Fruit fly (Drosophila melanogaster) whole organism, wandering third instar larva: ENCODE results near the gene Ugt301D1.

ENCODE experiments used
- Abd-B ChIP-seq: fragments of >200 bp; optimal IDR thresholded peaks from 2 replicates; lab custom pipeline; 2017; ENCODE audit warnings: missing biosample characterization, missing genetic modification characterization
- CG9705 ChIP-seq: fragments of 200-800 bp; sonication (Bioruptor generic); optimal IDR thresholded peaks from 2 replicates; lab custom pipeline; 2018; ENCODE audit warnings: missing biosample characterization, mild to moderate bottlenecking, missing genetic modification characterization
- CrebA ChIP-seq: fragments of 200-800 bp; sonication (Bioruptor generic); optimal IDR thresholded peaks from 2 replicates; lab custom pipeline; 2016; ENCODE audit warnings: missing biosample characterization, mild to moderate bottlenecking, missing genetic modification characterization, borderline replicate concordance
- Dfd ChIP-seq: fragments of >200 bp; optimal IDR thresholded peaks from 2 replicates; lab custom pipeline; 2017; ENCODE audit warnings: missing biosample characterization, missing genetic modification characterization
- Dif ChIP-seq: fragments of 200-275, 200-300 bp; sonication (Bioruptor generic); optimal IDR thresholded peaks from 2 replicates; lab custom pipeline; 2018; ENCODE audit warnings: missing biosample characterization, missing genetic modification characterization; ENCODE audit not compliant: partially characterized antibody
- GATAd ChIP-seq: sonication (Bioruptor generic); optimal IDR thresholded peaks from 2 replicates; lab custom pipeline; 2016; ENCODE audit warnings: missing biosample characterization, missing genetic modification characterization
- HLH106 ChIP-seq: fragments of 200-800 bp; optimal IDR thresholded peaks from 3 replicates; lab custom pipeline; 2019; ENCODE audit warnings: missing biosample characterization, mild to moderate bottlenecking, missing genetic modification characterization, moderate library complexity
- Hr83 ChIP-seq: fragments of 200-300 bp; sonication (Bioruptor generic); optimal IDR thresholded peaks from 2 replicates; lab custom pipeline; 2016; ENCODE audit warnings: missing biosample characterization, mild to moderate bottlenecking, missing genetic modification characterization, moderate library complexity; ENCODE audit not compliant: poor library complexity, severe bottlenecking
- Myc ChIP-seq: fragments of >200 bp; optimal IDR thresholded peaks from 2 replicates; lab custom pipeline; 2017
- N ChIP-seq: fragments of >200 bp; optimal IDR thresholded peaks from 2 replicates; lab custom pipeline; 2018; ENCODE audit warnings: missing biosample characterization, missing external identifiers, missing genetic modification characterization
- OdsH ChIP-seq: fragments of 200-800 bp; sonication (Bioruptor generic); optimal IDR thresholded peaks from 2 replicates; lab custom pipeline; 2016; ENCODE audit warnings: missing biosample characterization, mild to moderate bottlenecking, missing genetic modification characterization
- Rel ChIP-seq, 2 experiments: fragments of 200-800 bp; sonication (Bioruptor generic) in 1 of 2; optimal IDR thresholded peaks; 2 replicates in 1 of 2; 3 replicates in 1 of 2; lab custom pipeline; 2016 to 2019; ENCODE audit warnings: mild to moderate bottlenecking in 2 of 2, missing biosample characterization in 2 of 2, missing genetic modification characterization in 2 of 2, moderate library complexity in 1 of 2
- Sp1 ChIP-seq: fragments of 200-800 bp; sonication (Bioruptor generic); optimal IDR thresholded peaks from 3 replicates; lab custom pipeline; 2019; ENCODE audit warnings: missing biosample characterization, mild to moderate bottlenecking, missing genetic modification characterization, moderate library complexity
- br ChIP-seq: fragments of 200-800 bp; sonication (Bioruptor generic); optimal IDR thresholded peaks from 2 replicates; lab custom pipeline; 2016; ENCODE audit warnings: missing biosample characterization, missing genetic modification characterization
- dl ChIP-seq, 2 experiments: fragments of 175-275, 200-275 bp in 1 of 2; fragments of 200-275 bp in 1 of 2; sonication (Bioruptor generic); optimal IDR thresholded peaks; lab custom pipeline; 2018; ENCODE audit warnings: mild to moderate bottlenecking in 2 of 2, missing biosample characterization in 2 of 2, missing genetic modification characterization in 2 of 2, moderate library complexity in 2 of 2; ENCODE audit not compliant: partially characterized antibody in 2 of 2, insufficient read depth in 1 of 2
- dmrt93B ChIP-seq: fragments of 200-800 bp; sonication (Bioruptor generic); optimal IDR thresholded peaks from 2 replicates; lab custom pipeline; 2018; ENCODE audit warnings: missing biosample characterization, mild to moderate bottlenecking, missing genetic modification characterization
- dsf ChIP-seq: sonication (Bioruptor generic); optimal IDR thresholded peaks from 2 replicates; lab custom pipeline; 2016; ENCODE audit warnings: missing biosample characterization, missing genetic modification characterization, borderline replicate concordance
- ey ChIP-seq: fragments of 200-800 bp; sonication (Bioruptor generic); optimal IDR thresholded peaks from 2 replicates; lab custom pipeline; 2016; ENCODE audit warnings: missing biosample characterization, missing genetic modification characterization
- foxo ChIP-seq, 2 experiments: fragments of 200-800 bp; sonication (Bioruptor generic); optimal IDR thresholded peaks; 2 replicates in 1 of 2; 3 replicates in 1 of 2; lab custom pipeline; 2016 to 2017; ENCODE audit warnings: missing biosample characterization in 2 of 2, missing genetic modification characterization in 2 of 2
- fru ChIP-seq: fragments of 200-800 bp; sonication (Bioruptor generic); optimal IDR thresholded peaks from 3 replicates; lab custom pipeline; 2016; ENCODE audit warnings: missing biosample characterization, mild to moderate bottlenecking, missing genetic modification characterization
- h ChIP-seq: fragments of 200-800 bp; sonication (Bioruptor generic); optimal IDR thresholded peaks from 3 replicates; lab custom pipeline; 2016; ENCODE audit warnings: missing biosample characterization, mild to moderate bottlenecking, missing genetic modification characterization
- jim ChIP-seq: fragments of 175-275, 200-325 bp; sonication (Bioruptor generic); optimal IDR thresholded peaks from 2 replicates; lab custom pipeline; 2016; ENCODE audit warnings: missing biosample characterization, mild to moderate bottlenecking, missing genetic modification characterization
- pan ChIP-seq: fragments of >200 bp; optimal IDR thresholded peaks from 2 replicates; lab custom pipeline; 2017
- psq ChIP-seq: fragments of 200-800 bp; sonication (Bioruptor generic); optimal IDR thresholded peaks from 3 replicates; lab custom pipeline; 2017; ENCODE audit warnings: missing biosample characterization, mild to moderate bottlenecking, missing genetic modification characterization, moderate library complexity
- rgr ChIP-seq: fragments of 200-800 bp; sonication (Bioruptor generic); optimal IDR thresholded peaks from 3 replicates; lab custom pipeline; 2016; ENCODE audit warnings: missing biosample characterization, mild to moderate bottlenecking, missing genetic modification characterization
- sage ChIP-seq: fragments of 200-800 bp; sonication (Bioruptor generic); optimal IDR thresholded peaks from 2 replicates; lab custom pipeline; 2016; ENCODE audit warnings: missing biosample characterization, mild to moderate bottlenecking, missing genetic modification characterization
- tai ChIP-seq: sonication (Bioruptor generic); optimal IDR thresholded peaks from 2 replicates; lab custom pipeline; 2016; ENCODE audit warnings: missing biosample characterization, missing genetic modification characterization
- usp ChIP-seq: fragments of >200 bp; optimal IDR thresholded peaks from 2 replicates; lab custom pipeline; 2017; ENCODE audit warnings: missing biosample characterization, missing genetic modification characterization
- woc ChIP-seq: sonication (Bioruptor generic); optimal IDR thresholded peaks from 2 replicates; lab custom pipeline; 2016; ENCODE audit warnings: missing biosample characterization, mild to moderate bottlenecking, missing genetic modification characterization

Ugt301D1 gene

DNA sequence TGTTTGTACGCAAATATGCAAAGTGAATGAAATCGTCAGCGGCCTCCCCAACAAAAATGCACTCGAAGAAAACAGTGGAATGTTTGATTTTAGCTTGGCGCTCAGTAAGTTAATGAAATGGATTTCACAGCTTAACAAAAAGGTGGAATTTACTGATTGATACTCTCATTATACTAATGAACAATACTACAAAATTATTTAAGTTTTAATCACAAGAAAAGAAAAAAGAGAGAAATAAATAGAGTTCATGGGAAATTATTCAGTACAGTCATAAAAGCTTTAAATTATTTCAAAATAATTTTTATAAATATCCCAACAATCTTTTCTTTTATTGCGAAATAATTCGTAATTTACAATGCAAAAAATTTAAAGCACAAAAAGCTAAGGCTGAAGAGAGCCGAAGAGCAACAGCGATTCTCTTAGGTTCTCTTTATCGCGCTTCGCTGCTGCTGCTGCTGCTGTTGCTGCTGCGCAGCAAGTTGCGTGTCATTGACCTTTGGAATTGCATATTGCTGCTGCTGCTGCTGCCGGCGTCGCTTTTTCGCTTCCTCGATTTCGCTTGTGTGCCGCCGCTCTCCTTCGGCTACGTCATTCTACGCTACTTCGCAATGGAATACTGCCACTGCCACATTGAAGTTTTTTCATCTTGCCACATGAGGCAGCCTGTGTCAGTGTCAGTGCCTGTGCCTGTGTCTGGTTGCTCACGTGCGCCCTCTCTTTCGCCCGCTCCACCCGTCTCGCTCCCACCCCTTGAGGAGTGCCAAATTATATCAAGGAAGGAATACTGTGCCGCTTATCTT, 43.8 kb upstream of the Ugt301D1 start (continued):
- TF ChIP-seq woc (GFP tag; lab: Kevin White, UChicago) (peak; percentile 23), Rel (GFP tag; optimal IDR thresholded peaks at IDR 0.05; lab: Kevin White, UChicago) (no peak), Rel (tag; optimal IDR thresholded peaks at IDR 0.05; lab: Kevin White, UChicago) (peak; percentile 19), pan (lab: Kevin White, UChicago) (no peak)

DNA sequence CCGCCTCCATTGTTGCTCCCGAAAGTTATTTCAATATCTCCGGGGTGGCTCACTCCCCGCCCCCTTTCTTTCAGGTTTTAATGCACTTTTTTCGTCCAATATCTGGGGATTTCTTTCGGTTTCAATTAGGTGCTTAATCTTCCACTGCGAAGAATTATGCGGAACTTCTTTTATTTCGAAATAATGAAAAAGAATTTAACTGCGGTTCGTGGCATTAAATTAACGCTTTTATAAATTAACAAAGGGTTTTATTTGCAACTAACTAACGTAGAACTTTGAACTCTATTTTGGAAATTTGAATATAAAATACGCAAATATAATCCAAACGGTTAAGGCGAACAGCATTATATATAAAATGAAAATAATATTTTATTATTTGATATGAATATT, 43.2 kb upstream of the Ugt301D1 start:
- peak; percentile 53 for TF ChIP-seq fru (GFP tag; lab: Kevin White, UChicago)
- TF ChIP-seq OdsH (GFP tag; lab: Kevin White, UChicago), result peak; percentile 41
- peak; percentile 39 for TF ChIP-seq dmrt93B
- TF ChIP-seq Rel (GFP tag; optimal IDR thresholded peaks at IDR 0.05; lab: Kevin White, UChicago), result no peak
- TF ChIP-seq Rel (tag; optimal IDR thresholded peaks at IDR 0.05; lab: Kevin White, UChicago), result peak; percentile 86
- no peak for TF ChIP-seq Hr83 (GFP tag; lab: Kevin White, UChicago)
- TF ChIP-seq foxo (GFP tag; optimal IDR thresholded peaks at IDR 0.05; lab: Kevin White, UChicago), result peak in 1 of 2 experiments; percentile 58
- TF ChIP-seq CrebA (GFP tag; lab: Kevin White, UChicago), result no peak
- no peak for TF ChIP-seq br (GFP tag; lab: Kevin White, UChicago)
- peak; percentile 11 for TF ChIP-seq ey
- peak; percentile 22 for TF ChIP-seq CG9705 (GFP tag; lab: Kevin White, UChicago)
- peak; percentile 70 for TF ChIP-seq Sp1 (GFP tag; lab: Kevin White, UChicago)
- TF ChIP-seq h, result peak; percentile 23
- no peak for TF ChIP-seq usp
- no peak for TF ChIP-seq sage (GFP tag; lab: Kevin White, UChicago)
- TF ChIP-seq HLH106, result peak; percentile 68
- TF ChIP-seq rgr (GFP tag; lab: Kevin White, UChicago), result peak; percentile 8
- TF ChIP-seq, all 38 proteins: peak for 11

DNA sequence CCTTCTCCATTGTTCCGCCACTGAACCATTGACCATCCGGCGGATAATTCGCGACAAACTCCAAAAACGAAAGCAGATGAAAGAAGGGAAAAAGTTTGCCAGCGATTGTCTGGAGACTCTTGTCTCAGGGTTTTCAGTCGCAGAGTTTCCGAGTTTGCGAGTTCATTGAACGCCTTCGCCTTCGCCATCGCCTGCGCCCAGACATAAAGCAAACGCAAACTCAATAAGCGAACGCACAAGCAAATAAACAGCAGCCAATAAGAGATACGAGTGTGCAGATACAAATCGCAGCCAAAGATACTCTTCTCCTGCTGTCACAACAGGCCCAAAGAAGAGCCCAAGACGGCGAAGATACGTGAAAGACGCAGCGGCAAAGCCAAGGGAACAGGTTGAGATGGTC, 42.7 kb upstream of the Ugt301D1 start:
- TF ChIP-seq dsf (GFP tag; lab: Kevin White, UChicago) (no peak), Dfd (no peak)

DNA sequence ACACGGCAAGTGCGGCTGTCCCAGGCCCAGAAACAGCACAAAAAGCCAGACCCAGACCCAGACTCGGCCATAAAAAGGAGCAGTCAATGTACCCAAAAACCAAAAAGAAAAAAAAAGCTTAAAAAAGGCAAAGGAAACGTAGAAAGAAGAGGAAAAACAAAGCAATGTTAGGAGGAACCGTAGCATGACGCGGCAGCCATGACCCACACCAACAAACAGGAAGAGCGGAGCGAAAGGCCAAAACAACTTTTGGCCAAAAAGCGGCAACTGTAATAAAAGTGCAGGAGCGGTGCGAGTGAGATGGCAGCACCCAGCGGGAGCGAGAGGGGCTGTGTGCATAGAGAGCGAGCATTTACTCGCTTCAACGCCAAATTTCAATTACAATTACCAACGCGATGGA, 41.9 kb upstream of the Ugt301D1 start:
- TF ChIP-seq jim, result no peak
- peak; percentile 10 for TF ChIP-seq Dif (GFP tag; lab: Kevin White, UChicago)
- peak in 1 of 2 experiments; percentile 16 for TF ChIP-seq dl (GFP tag; optimal IDR thresholded peaks at IDR 0.05; lab: Kevin White, UChicago; ENCODE audit: insufficient read depth in 1 of 2, partially characterized antibody in 2 of 2)
- TF ChIP-seq CrebA (GFP tag; lab: Kevin White, UChicago), result peak; percentile 26
- no peak for TF ChIP-seq N (GFP tag; lab: Kevin White, UChicago)
- no peak for TF ChIP-seq tai (GFP tag; lab: Kevin White, UChicago)
- TF ChIP-seq psq (GFP tag; lab: Kevin White, UChicago), result peak; percentile 67
- TF ChIP-seq, all 38 proteins: peak for 4

DNA sequence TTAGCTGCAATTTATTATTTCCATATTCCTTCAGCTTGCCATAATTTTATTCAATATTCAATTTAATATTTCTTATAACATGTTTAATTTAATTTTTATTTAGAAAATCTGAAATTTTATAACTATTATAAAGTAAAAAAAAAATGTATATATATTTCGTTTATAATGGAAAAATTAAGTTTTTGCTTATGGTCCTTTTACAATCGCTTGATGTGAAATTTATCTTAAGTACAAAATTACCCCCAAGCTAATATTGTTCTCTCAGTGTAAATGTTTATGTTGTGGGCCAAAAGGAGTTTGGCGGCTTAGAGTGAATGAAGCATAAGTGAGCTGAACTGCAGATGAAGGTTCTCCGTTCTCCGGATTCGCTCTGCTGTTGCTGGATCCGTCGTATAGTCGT, 41.4 kb upstream of the Ugt301D1 start:
- no peak for TF ChIP-seq ey
- TF ChIP-seq Rel (GFP tag; optimal IDR thresholded peaks at IDR 0.05; lab: Kevin White, UChicago), result no peak
- TF ChIP-seq Rel (tag; optimal IDR thresholded peaks at IDR 0.05; lab: Kevin White, UChicago), result no peak
- TF ChIP-seq Sp1 (GFP tag; lab: Kevin White, UChicago), result peak; percentile 67
- TF ChIP-seq dmrt93B, result peak; percentile 11
- no peak for TF ChIP-seq Myc (lab: Kevin White, UChicago)
- peak; percentile 14 for TF ChIP-seq rgr (GFP tag; lab: Kevin White, UChicago)
- no peak for TF ChIP-seq h
- TF ChIP-seq sage (GFP tag; lab: Kevin White, UChicago), result no peak
- no peak for TF ChIP-seq GATAd (GFP tag; lab: Kevin White, UChicago)
- TF ChIP-seq Abd-B, result no peak
- TF ChIP-seq HLH106, result peak; percentile 54
